Fruit fly (Drosophila melanogaster): ENCODE data around the gene Pp2B-14D.
A peak's percentile ranks its signal among the peaks of the same experiment; 100 is the strongest.

The Pp2B-14D gene

dm6 chrX:16596250-16596793, 36.5 kb upstream of the Pp2B-14D start (continued):
- TF ChIP-seq wor (GFP tag; IDR thresholded peaks at IDR 0.05) (no peak), CG11398 (GFP tag; optimal IDR thresholded peaks at IDR 0.05) (no peak), CrebB (tag; optimal IDR thresholded peaks at IDR 0.05) (peak; percentile 10), crol (GFP tag; IDR thresholded peaks at IDR 0.05) (peak; percentile 35; the same call in 1 of the 2 replicates)

dm6 chrX:16595411-16595810, 35.6 kb upstream of the Pp2B-14D start:
- TF ChIP-seq Dfd (GFP tag; optimal IDR thresholded peaks at IDR 0.05) (no peak), CG11085 (GFP tag; IDR thresholded peaks at IDR 0.05) (no peak), Optix (GFP tag; IDR thresholded peaks at IDR 0.05) (no peak), CG9609 (GFP tag; optimal IDR thresholded peaks at IDR 0.05) (no peak), cato (GFP tag; optimal IDR thresholded peaks at IDR 0.05; ENCODE audit: borderline replicate concordance) (no peak), dmrt11E (tag; optimal IDR thresholded peaks at IDR 0.05) (no peak), Vsx1 (GFP tag; optimal IDR thresholded peaks at IDR 0.05) (no peak), CG32532 (GFP tag; IDR thresholded peaks at IDR 0.05) (peak; percentile 23; the same call in 1 of the 2 replicates), Tbp (GFP tag; optimal IDR thresholded peaks at IDR 0.05) (no peak), Ets97D (GFP tag; optimal IDR thresholded peaks at IDR 0.05) (no peak), CG10431 (GFP tag; optimal IDR thresholded peaks at IDR 0.05) (no peak), HHEX (GFP tag; optimal IDR thresholded peaks at IDR 0.05) (no peak), YL-1 (GFP tag; optimal IDR thresholded peaks at IDR 0.05) (no peak), Hmx (GFP tag; optimal IDR thresholded peaks at IDR 0.05) (no peak), CG4707 (GFP tag; optimal IDR thresholded peaks at IDR 0.05) (peak; percentile 68), fd96Cb (tag; optimal IDR thresholded peaks at IDR 0.05) (no peak), CG9797 (GFP tag; optimal IDR thresholded peaks at IDR 0.05) (no peak), row (GFP tag; IDR thresholded peaks at IDR 0.05) (0 out of 3 replicates have a peak, but pooled peaks have one; percentile 12), Doc2 (GFP tag; IDR thresholded peaks at IDR 0.05) (no peak), bsh (GFP tag; optimal IDR thresholded peaks at IDR 0.05) (no peak), CG2129 (GFP tag; IDR thresholded peaks at IDR 0.05; ENCODE audit: partially characterized antibody) (no peak), ftz-f1 (GFP tag; optimal IDR thresholded peaks at IDR 0.05) (no peak), p53 (GFP tag; optimal IDR thresholded peaks at IDR 0.05) (no peak), gsb (GFP tag; IDR thresholded peaks at IDR 0.05) (no peak), Neu2 (GFP tag; optimal IDR thresholded peaks at IDR 0.05; ENCODE audit: borderline replicate concordance) (no peak), fu2 (GFP tag; optimal IDR thresholded peaks at IDR 0.05) (no peak), sima (GFP tag; optimal IDR thresholded peaks at IDR 0.05) (no peak), Ravus (GFP tag; IDR thresholded peaks at IDR 0.05) (no peak), cg (GFP tag; optimal IDR thresholded peaks at IDR 0.05) (no peak), seq (GFP tag; IDR thresholded peaks at IDR 0.05) (no peak), HLH4C (GFP tag; IDR thresholded peaks at IDR 0.05; ENCODE audit: partially characterized antibody) (0 out of 3 replicates have a peak, but pooled peaks have one; percentile 14), exex (tag; optimal IDR thresholded peaks at IDR 0.05) (peak; percentile 1), sens-2 (GFP tag; IDR thresholded peaks at IDR 0.05) (no peak), ap (GFP tag; IDR thresholded peaks at IDR 0.05) (no peak), ttk (GFP tag; IDR thresholded peaks at IDR 0.05) (no peak), gcm (GFP tag; optimal IDR thresholded peaks at IDR 0.05) (peak; percentile 57), Nf-YA (GFP tag; IDR thresholded peaks at IDR 0.05) (no peak), sd (tag; optimal IDR thresholded peaks at IDR 0.05) (no peak), Xrp1 (GFP tag; IDR thresholded peaks at IDR 0.05) (0 out of 2 replicates have a peak, but pooled peaks have one; percentile 27), vvl (GFP tag; IDR thresholded peaks at IDR 0.05) (peak; percentile 54; the same call in 1 of the 2 replicates), CG30431 (GFP tag; optimal IDR thresholded peaks at IDR 0.05) (no peak), CG7357 (GFP tag; IDR thresholded peaks at IDR 0.05) (no peak), Sin3A (optimal IDR thresholded peaks at IDR 0.05) (no peak), h (optimal IDR thresholded peaks at IDR 0.05) (no peak), Rfx (GFP tag; IDR thresholded peaks at IDR 0.05) (0 out of 2 replicates have a peak, but pooled peaks have one; percentile 8), CG6765 (GFP tag; optimal IDR thresholded peaks at IDR 0.05) (no peak), sug (tag; optimal IDR thresholded peaks at IDR 0.05) (peak; percentile 24)

Data from whole organism, embryonic.